Fruit fly (Drosophila melanogaster): ENCODE results near the gene CG43062.

Gene CG43062

dm6 chr3R:11750294-11750432 is at the start of gene CG43062:
TSS of gene CG43062 (plus strand) at chr3R:11750333.
- TF ChIP-seq insv (optimal IDR thresholded peaks at IDR 0.05) (no peak), Myc (optimal IDR thresholded peaks at IDR 0.05) (no peak), psq (optimal IDR thresholded peaks at IDR 0.05) (no peak), ttk (optimal IDR thresholded peaks at IDR 0.05) (no peak), h (optimal IDR thresholded peaks at IDR 0.05) (no peak), Sin3A (optimal IDR thresholded peaks at IDR 0.05) (no peak)

- TF ChIP-seq Myc (optimal IDR thresholded peaks at IDR 0.05) (no peak), psq (optimal IDR thresholded peaks at IDR 0.05) (no peak), Sin3A (optimal IDR thresholded peaks at IDR 0.05) (no peak), ttk (optimal IDR thresholded peaks at IDR 0.05) (no peak), insv (optimal IDR thresholded peaks at IDR 0.05) (no peak), h (optimal IDR thresholded peaks at IDR 0.05) (no peak)
These were observed 46.4 kb upstream of the CG43062 start, which contains the start of gene I-t for dm6 chr3R:11703730-11704129. TSS of gene I-t (plus strand) at chr3R:11704030.

- TF ChIP-seq psq (optimal IDR thresholded peaks at IDR 0.05), result no peak
- no peak for TF ChIP-seq Sin3A (optimal IDR thresholded peaks at IDR 0.05)
- TF ChIP-seq ttk (optimal IDR thresholded peaks at IDR 0.05), result no peak
- no peak for TF ChIP-seq h (optimal IDR thresholded peaks at IDR 0.05)
- no peak for TF ChIP-seq Myc (optimal IDR thresholded peaks at IDR 0.05)
- TF ChIP-seq insv (optimal IDR thresholded peaks at IDR 0.05), result no peak
These were observed 38.8 kb upstream of the CG43062 start, which contains the start of gene CG14720 for dm6 chr3R:11711376-11711775. TSS of gene CG14720 (plus strand) at chr3R:11711676.

- TF ChIP-seq Sin3A (optimal IDR thresholded peaks at IDR 0.05), result no peak
- TF ChIP-seq insv (optimal IDR thresholded peaks at IDR 0.05), result no peak
- no peak for TF ChIP-seq psq (optimal IDR thresholded peaks at IDR 0.05)
- no peak for TF ChIP-seq h (optimal IDR thresholded peaks at IDR 0.05)
- no peak for TF ChIP-seq ttk (optimal IDR thresholded peaks at IDR 0.05)
- TF ChIP-seq Myc (optimal IDR thresholded peaks at IDR 0.05), result no peak
These were observed 28.5 kb upstream of the CG43062 start, which contains the start of gene CG12594 for dm6 chr3R:11721593-11721992. TSS of gene CG12594 (plus strand) at chr3R:11721734.

dm6 chr3R:11735337-11735736 is 14.8 kb upstream of the CG43062 start, which contains the start of gene CG14721:
TSS of gene CG14721 (plus strand) at chr3R:11735447.
- TF ChIP-seq Myc (optimal IDR thresholded peaks at IDR 0.05), result no peak
- no peak for TF ChIP-seq h (optimal IDR thresholded peaks at IDR 0.05)
- TF ChIP-seq ttk (optimal IDR thresholded peaks at IDR 0.05), result no peak
- TF ChIP-seq psq (optimal IDR thresholded peaks at IDR 0.05), result no peak
- TF ChIP-seq insv (optimal IDR thresholded peaks at IDR 0.05), result no peak
- no peak for TF ChIP-seq Sin3A (optimal IDR thresholded peaks at IDR 0.05)

dm6 chr3R:11741730-11742203 is 8.4 kb upstream of the CG43062 start, which contains the start of the genes Blm and CG14722:
TSS of gene Blm (minus strand) at chr3R:11741783.
TSS of gene CG14722 (plus strand) at chr3R:11741890.
- TF ChIP-seq h (optimal IDR thresholded peaks at IDR 0.05), result no peak
- no peak for TF ChIP-seq ttk (optimal IDR thresholded peaks at IDR 0.05)
- TF ChIP-seq psq (optimal IDR thresholded peaks at IDR 0.05), result no peak
- no peak for TF ChIP-seq Sin3A (optimal IDR thresholded peaks at IDR 0.05)
- no peak for TF ChIP-seq Myc (optimal IDR thresholded peaks at IDR 0.05)
- TF ChIP-seq insv (optimal IDR thresholded peaks at IDR 0.05), result no peak

- TF ChIP-seq insv (optimal IDR thresholded peaks at IDR 0.05) (no peak), ttk (optimal IDR thresholded peaks at IDR 0.05) (no peak), Myc (optimal IDR thresholded peaks at IDR 0.05) (no peak), Sin3A (optimal IDR thresholded peaks at IDR 0.05) (no peak), h (optimal IDR thresholded peaks at IDR 0.05) (no peak), psq (optimal IDR thresholded peaks at IDR 0.05) (no peak)
These were observed 538 bp upstream of the CG43062 start, which contains the start of gene CG6923 for dm6 chr3R:11749297-11750293. TSS of gene CG6923 (minus strand) at chr3R:11750029.

dm6 chr3R:11751756-11752155 is 1.6 kb downstream of the CG43062 start:
- TF ChIP-seq psq (optimal IDR thresholded peaks at IDR 0.05), result no peak
- no peak for TF ChIP-seq Sin3A (optimal IDR thresholded peaks at IDR 0.05)
- no peak for TF ChIP-seq insv (optimal IDR thresholded peaks at IDR 0.05)
- no peak for TF ChIP-seq Myc (optimal IDR thresholded peaks at IDR 0.05)
- no peak for TF ChIP-seq ttk (optimal IDR thresholded peaks at IDR 0.05)
- TF ChIP-seq h (optimal IDR thresholded peaks at IDR 0.05), result no peak

- TF ChIP-seq psq (optimal IDR thresholded peaks at IDR 0.05), result no peak
- no peak for TF ChIP-seq ttk (optimal IDR thresholded peaks at IDR 0.05)
- TF ChIP-seq h (optimal IDR thresholded peaks at IDR 0.05), result no peak
- TF ChIP-seq Sin3A (optimal IDR thresholded peaks at IDR 0.05), result no peak
- no peak for TF ChIP-seq Myc (optimal IDR thresholded peaks at IDR 0.05)
- no peak for TF ChIP-seq insv (optimal IDR thresholded peaks at IDR 0.05)
These were observed 6.6 kb downstream of the CG43062 start for dm6 chr3R:11756762-11757161.

- TF ChIP-seq h (optimal IDR thresholded peaks at IDR 0.05), result no peak
- TF ChIP-seq psq (optimal IDR thresholded peaks at IDR 0.05), result no peak
- TF ChIP-seq insv (optimal IDR thresholded peaks at IDR 0.05), result no peak
- no peak for TF ChIP-seq Sin3A (optimal IDR thresholded peaks at IDR 0.05)
- no peak for TF ChIP-seq Myc (optimal IDR thresholded peaks at IDR 0.05)
- no peak for TF ChIP-seq ttk (optimal IDR thresholded peaks at IDR 0.05)
These were observed 7.2 kb downstream of the CG43062 start for dm6 chr3R:11757197-11757856.

dm6 chr3R:11758160-11758506 is 8.0 kb downstream of the CG43062 start:
- TF ChIP-seq Myc (optimal IDR thresholded peaks at IDR 0.05) (no peak), insv (optimal IDR thresholded peaks at IDR 0.05) (no peak), ttk (optimal IDR thresholded peaks at IDR 0.05) (no peak)
